Worm (Caenorhabditis elegans) whole organism, L1 larva: ENCODE data around the gene mms-19.

Experiments
- blmp-1 ChIP-seq: fragments of 150-350 bp; optimal IDR thresholded peaks from 2 replicates; lab custom pipeline; 2014; ENCODE audit warnings: missing biosample characterization, missing genetic modification characterization
- ces-1 ChIP-seq: fragments of 150-350 bp; optimal IDR thresholded peaks from 2 replicates; lab custom pipeline; 2014; ENCODE audit warnings: missing biosample characterization, missing genetic modification reagents, missing genetic modification characterization
- egl-27 ChIP-seq, 2 experiments: fragments of 150-350 bp in 1 of 2; sonication (generic microtip); optimal IDR thresholded peaks; 3 replicates each; lab custom pipeline; 2017 to 2018; ENCODE audit warnings: missing biosample characterization in 2 of 2, missing genetic modification characterization in 2 of 2, missing genetic modification reagents in 2 of 2
- hlh-17 ChIP-seq: fragments of 200-800 bp; sonication (Bioruptor generic); optimal IDR thresholded peaks from 2 replicates; lab custom pipeline; 2018; ENCODE audit warnings: missing genetic modification characterization, mild to moderate bottlenecking, missing compliant biosample characterization, moderate library complexity, borderline replicate concordance
- isw-1 ChIP-seq: fragments of 200-800 bp; sonication (Bioruptor generic); IDR thresholded peaks from 2 replicates; pipeline ENCODE4 v1.3.6; 2022; ENCODE audit warnings: missing genetic modification characterization, missing compliant biosample characterization
- lin-15B ChIP-seq: fragments of 150-350 bp; sonication (generic microtip); optimal IDR thresholded peaks from 3 replicates; lab custom pipeline; 2014; ENCODE audit warnings: missing biosample characterization, missing genetic modification characterization
- mab-9 ChIP-seq: fragments of 200-800 bp; sonication (Bioruptor generic); IDR thresholded peaks from 2 replicates; pipeline ENCODE4 v1.3.6; 2022; ENCODE audit warnings: missing genetic modification reagents, missing genetic modification characterization, missing compliant biosample characterization
- nhr-76 ChIP-seq: sonication (generic microtip); optimal IDR thresholded peaks from 2 replicates; lab custom pipeline; 2017; ENCODE audit warnings: missing biosample characterization, missing genetic modification characterization
- nhr-77 ChIP-seq: fragments of 150-350 bp; optimal IDR thresholded peaks from 2 replicates; lab custom pipeline; 2014; ENCODE audit warnings: missing biosample characterization, missing genetic modification characterization

DNA sequence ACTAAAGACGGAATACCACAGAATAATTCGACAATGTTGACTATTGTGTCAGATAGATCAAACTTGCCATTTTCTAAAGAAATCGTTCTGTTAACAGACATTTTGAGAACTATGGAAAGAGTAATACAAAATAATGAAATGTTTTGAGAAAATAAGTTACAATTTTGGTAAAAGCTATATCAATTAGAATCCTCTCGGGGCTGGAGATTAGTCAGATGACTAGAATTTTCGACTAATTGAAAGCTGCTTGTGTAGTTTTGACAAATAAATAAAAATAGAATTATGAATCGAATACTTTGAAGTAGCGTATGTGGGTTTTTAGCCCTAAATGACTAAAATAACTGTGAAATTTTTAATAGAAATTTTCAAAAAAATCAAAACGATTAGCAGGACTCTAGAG lies 29.3 kb upstream of the mms-19 start, which contains the start of gene srg-65:
- no peak for TF ChIP-seq mab-9 (GFP tag; lab: Robert Waterston, UW)
- no peak for TF ChIP-seq nhr-76
- no peak for TF ChIP-seq nhr-77 (tag; lab: Kevin White, UChicago)
- no peak for TF ChIP-seq isw-1 (GFP tag; lab: Robert Waterston, UW)
- no peak for TF ChIP-seq egl-27 (tag; optimal IDR thresholded peaks at IDR 0.05; lab: Kevin White, UChicago)
- TF ChIP-seq lin-15B (tag; lab: Kevin White, UChicago): no peak
- no peak for TF ChIP-seq ces-1 (GFP tag; lab: Kevin White, UChicago)
- TF ChIP-seq hlh-17 (GFP tag; lab: Kevin White, UChicago): no peak
- TF ChIP-seq blmp-1: no peak
